Fruit fly (Drosophila melanogaster) whole organism, embryonic: ENCODE measurements around the gene feo.
A peak's percentile ranks its signal among the peaks of the same experiment; 100 is the strongest.

ENCODE experiments used
- CG10209 ChIP-seq: fragments of 200-800 bp; sonication (Bioruptor generic); optimal IDR thresholded peaks from 3 replicates; lab custom pipeline; 2017; ENCODE audit warnings: missing biosample characterization, mild to moderate bottlenecking, missing genetic modification characterization, missing genetic modification reagents
- CG10267 ChIP-seq: fragments of 200-800 bp; sonication (Bioruptor generic); optimal IDR thresholded peaks from 2 replicates; lab custom pipeline; 2018; ENCODE audit warnings: missing biosample characterization, mild to moderate bottlenecking, missing genetic modification characterization, moderate library complexity
- CG11456 ChIP-seq: fragments of 200-800 bp; sonication (Bioruptor generic); IDR thresholded peaks from 3 replicates; pipeline ENCODE4 v1.3.6; 2022; ENCODE audit warnings: missing biosample characterization, missing genetic modification characterization
- CG11504 ChIP-seq: fragments of 200-800 bp; sonication (Bioruptor generic); optimal IDR thresholded peaks from 3 replicates; lab custom pipeline; 2019; ENCODE audit warnings: missing biosample characterization, mild to moderate bottlenecking, missing genetic modification characterization, moderate library complexity
- CG12391 ChIP-seq: fragments of 200-800 bp; sonication (Bioruptor generic); optimal IDR thresholded peaks from 3 replicates; lab custom pipeline; 2018; ENCODE audit warnings: missing biosample characterization, mild to moderate bottlenecking, missing genetic modification characterization, moderate library complexity
- CG14965 ChIP-seq: fragments of 200-800 bp; sonication (Bioruptor generic); optimal IDR thresholded peaks from 2 replicates; lab custom pipeline; 2016; ENCODE audit warnings: missing biosample characterization, missing genetic modification characterization, borderline replicate concordance
- CG17328 ChIP-seq: fragments of 200-800 bp; sonication (Bioruptor generic); IDR thresholded peaks from 2 replicates; pipeline ENCODE4 v1.3.6; 2022; ENCODE audit warnings: missing biosample characterization, missing genetic modification characterization
- CG2120 ChIP-seq: fragments of 200-800 bp; sonication (Bioruptor generic); optimal IDR thresholded peaks from 3 replicates; lab custom pipeline; 2016; ENCODE audit warnings: missing biosample characterization, missing genetic modification characterization
- CG2712 ChIP-seq: fragments of 200-800 bp; optimal IDR thresholded peaks from 3 replicates; lab custom pipeline; 2019; ENCODE audit warnings: missing biosample characterization, mild to moderate bottlenecking, missing genetic modification characterization, moderate library complexity
- CG7745 ChIP-seq: fragments of 200-800 bp; sonication (Bioruptor generic); optimal IDR thresholded peaks from 2 replicates; lab custom pipeline; 2018; ENCODE audit warnings: missing biosample characterization, mild to moderate bottlenecking, missing genetic modification characterization, moderate library complexity
- CG8281 ChIP-seq: fragments of 200-800 bp; sonication (Bioruptor generic); optimal IDR thresholded peaks from 2 replicates; lab custom pipeline; 2018; ENCODE audit warnings: missing biosample characterization, mild to moderate bottlenecking, missing genetic modification characterization, moderate library complexity
- CG8290 ChIP-seq, 3 experiments: fragments of 200-800 bp; sonication (Bioruptor generic); optimal IDR thresholded peaks; 2 replicates each; lab custom pipeline; 2016 to 2019; ENCODE audit warnings: missing biosample characterization in 3 of 3, missing genetic modification characterization in 3 of 3, mild to moderate bottlenecking in 2 of 3, moderate library complexity in 1 of 3
- Doc2 ChIP-seq: fragments of 200-800 bp; sonication (Bioruptor generic); IDR thresholded peaks from 2 replicates; pipeline ENCODE4 v1.3.6; 2022; ENCODE audit warnings: missing biosample characterization, missing genetic modification characterization
- Drgx ChIP-seq: fragments of 200-800 bp; sonication (Bioruptor generic); IDR thresholded peaks from 2 replicates; pipeline ENCODE4 v1.3.6; 2022; ENCODE audit warnings: missing biosample characterization, missing genetic modification characterization
- Ets65A ChIP-seq: fragments of 200-800 bp; sonication (Bioruptor generic); peaks from one replicate; lab custom pipeline; 2016; ENCODE audit warnings: missing biosample characterization, missing genetic modification characterization
- Hr78 ChIP-seq, 2 experiments: fragments of 200-800 bp in 1 of 2; fragments of >200 bp in 1 of 2; sonication (Bioruptor generic) in 1 of 2; optimal IDR thresholded peaks; 2 replicates each; lab custom pipeline; 2017 to 2019; ENCODE audit warnings: missing biosample characterization in 2 of 2, missing genetic modification characterization in 2 of 2, mild to moderate bottlenecking in 1 of 2, moderate library complexity in 1 of 2
- Meics ChIP-seq: fragments of 200-800 bp; sonication (Bioruptor generic); optimal IDR thresholded peaks from 2 replicates; lab custom pipeline; 2017; ENCODE audit warnings: missing biosample characterization, mild to moderate bottlenecking, missing genetic modification characterization
- PHDP ChIP-seq: fragments of 200-800 bp; sonication (Bioruptor generic); optimal IDR thresholded peaks from 3 replicates; lab custom pipeline; 2018; ENCODE audit warnings: missing biosample characterization, mild to moderate bottlenecking, missing genetic modification characterization, moderate library complexity
- Rfx ChIP-seq: fragments of 200-800 bp; sonication (Bioruptor generic); IDR thresholded peaks from 2 replicates; pipeline ENCODE4 v1.3.6; 2022; ENCODE audit warnings: missing biosample characterization, missing genetic modification characterization
- Sin3A ChIP-seq: fragments of >200 bp; optimal IDR thresholded peaks from 2 replicates; lab custom pipeline; 2018
- Sry-β ChIP-seq: fragments of 200-800 bp; sonication (Bioruptor generic); optimal IDR thresholded peaks from 2 replicates; lab custom pipeline; 2018; ENCODE audit warnings: missing biosample characterization, mild to moderate bottlenecking, missing genetic modification characterization, moderate library complexity
- Sry-δ ChIP-seq: fragments of 200-800 bp; sonication (Bioruptor generic); optimal IDR thresholded peaks from 2 replicates; lab custom pipeline; 2016; ENCODE audit warnings: missing biosample characterization, missing genetic modification characterization
- Xbp1 ChIP-seq: fragments of 200-800 bp; sonication (Bioruptor generic); optimal IDR thresholded peaks from 3 replicates; lab custom pipeline; 2016; ENCODE audit warnings: missing biosample characterization, mild to moderate bottlenecking, missing genetic modification characterization
- ato ChIP-seq: fragments of 200-800 bp; sonication (Bioruptor generic); IDR thresholded peaks from 2 replicates; pipeline ENCODE4 v1.3.6; 2022; ENCODE audit warnings: missing biosample characterization, missing genetic modification characterization; ENCODE audit not compliant: partially characterized antibody
- bsh ChIP-seq, 2 experiments: fragments of 200-800 bp; sonication (Bioruptor generic); optimal IDR thresholded peaks; 2 replicates each; lab custom pipeline; 2017 to 2018; ENCODE audit warnings: mild to moderate bottlenecking in 2 of 2, missing biosample characterization in 2 of 2, missing genetic modification characterization in 2 of 2, moderate library complexity in 1 of 2
- chif ChIP-seq, 2 experiments: fragments of 200-800 bp; sonication (Bioruptor generic); optimal IDR thresholded peaks; 3 replicates each; lab custom pipeline; 2016; ENCODE audit warnings: missing biosample characterization in 2 of 2, missing genetic modification characterization in 2 of 2
- crc ChIP-seq: fragments of 200-800 bp; sonication (Bioruptor generic); optimal IDR thresholded peaks from 2 replicates; lab custom pipeline; 2016; ENCODE audit warnings: missing biosample characterization, missing genetic modification characterization
- dmrt11E ChIP-seq: fragments of 200-800 bp; sonication (Bioruptor generic); optimal IDR thresholded peaks from 3 replicates; lab custom pipeline; 2018; ENCODE audit warnings: missing biosample characterization, mild to moderate bottlenecking, missing genetic modification characterization, moderate library complexity
- dmrt99B ChIP-seq: fragments of 200-800 bp; sonication (Bioruptor generic); optimal IDR thresholded peaks from 2 replicates; lab custom pipeline; 2018; ENCODE audit warnings: missing biosample characterization, mild to moderate bottlenecking, missing genetic modification characterization, moderate library complexity
- dpn ChIP-seq, 2 experiments: fragments of 200-800 bp; sonication (Bioruptor generic); optimal IDR thresholded peaks; 3 replicates each; lab custom pipeline; 2016; ENCODE audit warnings: missing biosample characterization in 2 of 2, missing genetic modification characterization in 2 of 2
- fd96Cb ChIP-seq: fragments of 200-800 bp; sonication (Bioruptor generic); optimal IDR thresholded peaks from 2 replicates; lab custom pipeline; 2018; ENCODE audit warnings: missing biosample characterization, mild to moderate bottlenecking, missing genetic modification characterization, moderate library complexity
- ftz-f1 ChIP-seq: fragments of 200-800 bp; sonication (Bioruptor generic); optimal IDR thresholded peaks from 2 replicates; lab custom pipeline; 2016; ENCODE audit warnings: missing biosample characterization, missing genetic modification characterization
- grau ChIP-seq: fragments of 200-800 bp; optimal IDR thresholded peaks from 3 replicates; lab custom pipeline; 2019; ENCODE audit warnings: missing biosample characterization, mild to moderate bottlenecking, missing genetic modification characterization, moderate library complexity
- hth ChIP-seq: fragments of >200 bp; optimal IDR thresholded peaks from 2 replicates; lab custom pipeline; 2017; ENCODE audit warnings: inconsistent platforms
- jing ChIP-seq: fragments of 200-800 bp; sonication (Bioruptor generic); optimal IDR thresholded peaks from 2 replicates; lab custom pipeline; 2018; ENCODE audit warnings: missing biosample characterization, mild to moderate bottlenecking, missing genetic modification characterization
- lab ChIP-seq: fragments of 200-800 bp; sonication (Bioruptor generic); optimal IDR thresholded peaks from 3 replicates; lab custom pipeline; 2017; ENCODE audit warnings: missing biosample characterization, missing genetic modification characterization, mild to moderate bottlenecking, moderate library complexity, missing genetic modification reagents
- lilli ChIP-seq: fragments of 200-800 bp; sonication (Bioruptor generic); optimal IDR thresholded peaks from 3 replicates; lab custom pipeline; 2016; ENCODE audit warnings: missing biosample characterization, missing genetic modification characterization
- lola ChIP-seq, 3 experiments: fragments of >200 bp in 2 of 3; fragments of 200-800 bp in 1 of 3; sonication (Bioruptor generic) in 1 of 3; optimal IDR thresholded peaks; 2 replicates each; lab custom pipeline; 2017 to 2019; ENCODE audit warnings: missing biosample characterization in 3 of 3, missing genetic modification characterization in 3 of 3, mild to moderate bottlenecking in 1 of 3, moderate library complexity in 1 of 3
- mld ChIP-seq: fragments of 200-800 bp; sonication (Bioruptor generic); IDR thresholded peaks from 3 replicates; pipeline ENCODE4 v1.3.6; 2022; ENCODE audit warnings: missing biosample characterization, missing genetic modification characterization; ENCODE audit not compliant: partially characterized antibody
- otp ChIP-seq: fragments of 200-800 bp; sonication (Bioruptor generic); IDR thresholded peaks from 3 replicates; pipeline ENCODE4, ENCODE4 v1.3.6; 2022; ENCODE audit warnings: missing biosample characterization, missing genetic modification characterization
- pho ChIP-seq: fragments of 200-800 bp; sonication (Bioruptor generic); optimal IDR thresholded peaks from 2 replicates; lab custom pipeline; 2016; ENCODE audit warnings: missing biosample characterization, missing genetic modification characterization
- phol ChIP-seq: fragments of 200-800 bp; sonication (Bioruptor generic); optimal IDR thresholded peaks from 3 replicates; lab custom pipeline; 2018; ENCODE audit warnings: missing biosample characterization, mild to moderate bottlenecking, missing genetic modification characterization, moderate library complexity
- prd ChIP-seq, 3 experiments: fragments of >200 bp in 2 of 3; fragments of 200-800 bp in 1 of 3; sonication (Bioruptor generic) in 1 of 3; optimal IDR thresholded peaks in 2 of 3; IDR thresholded peaks in 1 of 3; 2 replicates in 2 of 3; 3 replicates in 1 of 3; pipeline versions ENCODE4 v1.3.6 to Lab custom; 2017 to 2022; ENCODE audit warnings: missing biosample characterization in 1 of 3, missing genetic modification characterization in 1 of 3
- tap ChIP-seq: fragments of 200-800 bp; optimal IDR thresholded peaks from 3 replicates; lab custom pipeline; 2019; ENCODE audit warnings: missing biosample characterization, mild to moderate bottlenecking, missing genetic modification characterization, moderate library complexity
- toy ChIP-seq: fragments of 200-800 bp; sonication (Bioruptor generic); IDR thresholded peaks from 2 replicates; pipeline ENCODE4 v1.3.6; 2022; ENCODE audit warnings: missing biosample characterization, missing genetic modification characterization
- unpg ChIP-seq: fragments of 200-800 bp; sonication (Bioruptor generic); optimal IDR thresholded peaks from 3 replicates; lab custom pipeline; 2018; ENCODE audit warnings: missing biosample characterization, mild to moderate bottlenecking, missing genetic modification characterization, moderate library complexity
- zfh1 ChIP-seq: fragments of 200-800 bp; sonication (Bioruptor generic); IDR thresholded peaks from 3 replicates; pipeline ENCODE4 v1.3.6; 2022; ENCODE audit warnings: missing biosample characterization, missing genetic modification characterization

feo gene

DNA sequence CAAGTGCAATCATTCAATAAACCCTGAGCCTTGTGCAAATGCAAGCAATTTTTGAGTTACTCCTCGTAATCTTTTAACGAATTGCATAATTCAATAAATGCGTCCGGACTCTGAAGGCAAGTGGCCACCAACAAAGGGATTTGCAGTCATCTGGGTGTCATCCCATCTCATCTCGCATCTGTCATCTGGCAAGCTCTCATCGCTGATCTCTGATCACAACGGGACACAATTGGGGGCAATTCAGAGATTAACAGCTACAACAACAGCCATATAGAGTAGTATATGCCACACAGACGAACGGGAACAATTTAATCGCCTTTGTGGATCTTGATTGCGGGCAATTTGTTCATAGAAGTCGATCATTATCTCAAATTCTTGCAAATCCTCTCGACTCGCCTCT is 29.1 kb upstream of the feo start:
- no peak for TF ChIP-seq CG10209 (GFP tag; lab: Kevin White, UChicago)
- no peak for TF ChIP-seq Doc2 (GFP tag; lab: Robert Waterston, UW)
- TF ChIP-seq CG10267 (tag; lab: Kevin White, UChicago), result no peak
- no peak for TF ChIP-seq lilli (GFP tag; lab: Kevin White, UChicago)
- TF ChIP-seq hth (lab: Kevin White, UChicago), result no peak
- no peak for TF ChIP-seq crc (GFP tag; lab: Kevin White, UChicago)
- no peak for TF ChIP-seq otp (GFP tag; lab: Robert Waterston, UW)
- TF ChIP-seq tap (tag; lab: Kevin White, UChicago), result no peak
- no peak for TF ChIP-seq lola (GFP tag; optimal IDR thresholded peaks at IDR 0.05; lab: Kevin White, UChicago)
- TF ChIP-seq, all 482 proteins: peak for 0

DNA sequence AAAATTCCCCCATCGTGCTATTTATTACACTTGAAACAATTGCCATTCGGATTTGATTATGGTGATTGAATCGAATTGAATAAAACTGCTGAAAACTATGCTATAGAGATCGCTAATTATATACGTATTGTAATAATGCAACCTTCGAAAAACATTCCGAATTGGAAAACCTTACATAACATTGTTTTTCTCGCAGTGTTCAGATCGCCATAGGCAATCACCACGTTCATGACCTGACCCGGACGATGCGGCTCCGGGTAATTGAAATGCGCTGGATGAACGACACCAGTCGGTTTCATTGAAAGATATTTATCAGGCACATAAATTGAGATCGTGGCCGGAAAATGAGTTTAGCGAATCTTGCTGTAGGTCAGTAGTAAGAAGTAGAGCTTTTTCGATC is 28.1 kb upstream of the feo start:
- no peak for TF ChIP-seq CG7745 (tag; lab: Kevin White, UChicago)
- TF ChIP-seq CG10209 (GFP tag; lab: Kevin White, UChicago), result peak; percentile 2
- no peak for TF ChIP-seq CG11456 (GFP tag; lab: Robert Waterston, UW)
- peak; percentile 12 for TF ChIP-seq PHDP (tag; lab: Kevin White, UChicago)
- peak; percentile 31 for TF ChIP-seq CG11504 (tag; lab: Kevin White, UChicago)
- no peak for TF ChIP-seq Sry-β (GFP tag; lab: Kevin White, UChicago)
- TF ChIP-seq ftz-f1 (GFP tag; lab: Kevin White, UChicago), result no peak
- TF ChIP-seq unpg (GFP tag; lab: Kevin White, UChicago), result peak; percentile 29
- TF ChIP-seq fd96Cb (tag; lab: Kevin White, UChicago), result peak; percentile 8
- TF ChIP-seq dpn (GFP tag; optimal IDR thresholded peaks at IDR 0.05; lab: Kevin White, UChicago), result peak in 1 of 2 experiments; percentile 5
- no peak for TF ChIP-seq Drgx (GFP tag; lab: Robert Waterston, UW)
- TF ChIP-seq CG2120 (GFP tag; lab: Kevin White, UChicago), result no peak
- TF ChIP-seq toy, result no peak
- no peak for TF ChIP-seq ato (GFP tag; lab: Robert Waterston, UW)
- TF ChIP-seq zfh1 (GFP tag; lab: Robert Waterston, UW), result no peak
- no peak for TF ChIP-seq Sin3A (lab: Kevin White, UChicago)
- TF ChIP-seq pho, result no peak
- no peak for TF ChIP-seq Meics (GFP tag; lab: Kevin White, UChicago)
- peak; percentile 26 for TF ChIP-seq CG12391 (tag; lab: Kevin White, UChicago)
- TF ChIP-seq CG17328 (GFP tag; lab: Robert Waterston, UW), result 0 out of 2 replicates have a peak, but pooled peaks have one; percentile 33
- TF ChIP-seq dmrt11E (tag; lab: Kevin White, UChicago), result peak; percentile 16
- no peak for TF ChIP-seq jing (GFP tag; lab: Kevin White, UChicago)
- TF ChIP-seq chif (GFP tag; optimal IDR thresholded peaks at IDR 0.05; lab: Kevin White, UChicago), result peak in 1 of 2 experiments; percentile 0
- TF ChIP-seq dmrt99B (tag; lab: Kevin White, UChicago), result peak; percentile 6
- TF ChIP-seq CG14965 (GFP tag; lab: Kevin White, UChicago), result no peak
- TF ChIP-seq bsh (GFP tag; optimal IDR thresholded peaks at IDR 0.05; lab: Kevin White, UChicago), result peak in 1 of 2 experiments; percentile 2
- TF ChIP-seq Rfx (GFP tag; lab: Robert Waterston, UW), result no peak
- TF ChIP-seq CG8290 (GFP tag; optimal IDR thresholded peaks at IDR 0.05; lab: Kevin White, UChicago), result no peak
- TF ChIP-seq CG8290 (tag; optimal IDR thresholded peaks at IDR 0.05; lab: Kevin White, UChicago), result no peak
- no peak for TF ChIP-seq prd (optimal IDR thresholded peaks at IDR 0.05; lab: Kevin White, UChicago)
- peak; percentile 40; the same call in 1 of the 3 replicates for TF ChIP-seq prd (GFP tag; IDR thresholded peaks at IDR 0.05; lab: Robert Waterston, UW)
- TF ChIP-seq CG2712 (tag; lab: Kevin White, UChicago), result peak; percentile 14
- no peak for TF ChIP-seq Sry-δ
- TF ChIP-seq grau (tag; lab: Kevin White, UChicago), result peak; percentile 7
- peak; percentile 17 for TF ChIP-seq phol (tag; lab: Kevin White, UChicago)
- TF ChIP-seq Xbp1 (GFP tag; lab: Kevin White, UChicago), result peak; percentile 19
- TF ChIP-seq CG8281 (tag; lab: Kevin White, UChicago), result no peak
- TF ChIP-seq Hr78 (GFP tag; optimal IDR thresholded peaks at IDR 0.05; lab: Kevin White, UChicago), result peak in 1 of 2 experiments; percentile 1
- no peak for TF ChIP-seq mld (GFP tag; lab: Robert Waterston, UW)
- peak; percentile 21 for TF ChIP-seq lab
- peak; percentile 61 for TF ChIP-seq Ets65A (GFP tag; lab: Kevin White, UChicago)
